Fruit fly (Drosophila melanogaster): ENCODE data around the gene CG17186.

The CG17186 gene

dm6 chr3R:19863979-19864775 is 13.1 kb downstream of the CG17186 start, which contains the start of the genes CG4572 and CG4686 (continued):
- TF ChIP-seq dimm (GFP tag; IDR thresholded peaks at IDR 0.05) (no peak), CG9932 (GFP tag; IDR thresholded peaks at IDR 0.05) (peak; percentile 71), Vsx1 (GFP tag; optimal IDR thresholded peaks at IDR 0.05) (no peak), cato (GFP tag; optimal IDR thresholded peaks at IDR 0.05; ENCODE audit: borderline replicate concordance) (peak; percentile 10), CG15479 (GFP tag; optimal IDR thresholded peaks at IDR 0.05) (no peak), fd64A (GFP tag; optimal IDR thresholded peaks at IDR 0.05) (no peak), Doc3 (GFP tag; IDR thresholded peaks at IDR 0.05; ENCODE audit: partially characterized antibody) (no peak)

dm6 chr3R:19860996-19861719 is 16.2 kb downstream of the CG17186 start, which contains the start of the genes Ire1 and Mrm2:
Gene Ire1, minus strand, starts transcription at chr3R:19861291.
Gene Mrm2, plus strand, starts transcription at chr3R:19861610.
- TF ChIP-seq fd96Cb (tag; optimal IDR thresholded peaks at IDR 0.05) (peak; percentile 74), CG6654 (GFP tag; optimal IDR thresholded peaks at IDR 0.05) (peak; percentile 8), ken (GFP tag; IDR thresholded peaks at IDR 0.05) (peak; percentile 79), CG9215 (GFP tag; IDR thresholded peaks at IDR 0.05) (peak; percentile 78), lbe (GFP tag; optimal IDR thresholded peaks at IDR 0.05) (peak; percentile 42), amos (GFP tag; IDR thresholded peaks at IDR 0.05; ENCODE audit: partially characterized antibody) (peak; percentile 59), Sox100B (GFP tag; optimal IDR thresholded peaks at IDR 0.05) (peak; percentile 15), row (GFP tag; IDR thresholded peaks at IDR 0.05) (peak; percentile 96), schlank (tag; optimal IDR thresholded peaks at IDR 0.05) (peak; percentile 39), Usf (GFP tag; optimal IDR thresholded peaks at IDR 0.05) (peak; percentile 53), CG16813 (GFP tag; IDR thresholded peaks at IDR 0.05; ENCODE audit: partially characterized antibody) (peak; percentile 72), CG7963 (GFP tag; IDR thresholded peaks at IDR 0.05; ENCODE audit: partially characterized antibody) (no peak; the same call in 2 of the 3 replicates), Ets65A (GFP tag) (peak; percentile 99), CG10543 (GFP tag; optimal IDR thresholded peaks at IDR 0.05) (peak; percentile 66), tio (GFP tag; optimal IDR thresholded peaks at IDR 0.05) (peak; percentile 49), tx (GFP tag; optimal IDR thresholded peaks at IDR 0.05) (peak; percentile 91), CG1832 (GFP tag; optimal IDR thresholded peaks at IDR 0.05) (no peak), CG3838 (GFP tag; optimal IDR thresholded peaks at IDR 0.05) (no peak), B-H2 (GFP tag; optimal IDR thresholded peaks at IDR 0.05) (peak; percentile 58), CG17361 (GFP tag; IDR thresholded peaks at IDR 0.05) (peak; percentile 88), Dad (GFP tag; optimal IDR thresholded peaks at IDR 0.05) (peak; percentile 68), CG4730 (GFP tag; IDR thresholded peaks at IDR 0.05) (peak; percentile 60), CG10209 (GFP tag; optimal IDR thresholded peaks at IDR 0.05) (peak; percentile 67), danr (GFP tag; IDR thresholded peaks at IDR 0.05) (peak; percentile 46; the same call in 1 of the 2 replicates), CG13287 (GFP tag; IDR thresholded peaks at IDR 0.05; ENCODE audit: partially characterized antibody) (peak; percentile 83), Stat92E (GFP tag; optimal IDR thresholded peaks at IDR 0.05) (peak in 1 of 3 experiments; percentile 58), vfl (GFP tag; optimal IDR thresholded peaks at IDR 0.05) (peak; percentile 85), CG15479 (GFP tag; optimal IDR thresholded peaks at IDR 0.05) (peak; percentile 9), CG18599 (GFP tag; optimal IDR thresholded peaks at IDR 0.05) (peak; percentile 64), ftz-f1 (GFP tag; optimal IDR thresholded peaks at IDR 0.05) (no peak), Sry-β (GFP tag; optimal IDR thresholded peaks at IDR 0.05) (peak; percentile 54), tin (GFP tag; optimal IDR thresholded peaks at IDR 0.05) (peak; percentile 78), CG1529 (GFP tag; optimal IDR thresholded peaks at IDR 0.05) (no peak), Trl (optimal IDR thresholded peaks at IDR 0.05) (peak; percentile 75 to 91), Trl (GFP tag; optimal IDR thresholded peaks at IDR 0.05) (peak; percentile 86), CG32532 (GFP tag; IDR thresholded peaks at IDR 0.05) (peak; percentile 84), Bteb2 (GFP tag; optimal IDR thresholded peaks at IDR 0.05) (peak; percentile 86), sd (tag; optimal IDR thresholded peaks at IDR 0.05) (peak; percentile 62), al (GFP tag; IDR thresholded peaks at IDR 0.05) (peak; percentile 79), jumu (GFP tag; optimal IDR thresholded peaks at IDR 0.05) (peak; percentile 93)

Measured in whole organism, embryonic.